Worm (Caenorhabditis elegans) whole organism, L3 larva: ENCODE data around the gene pole-4.

Experiments
- R02D3.7 ChIP-seq: fragments of 150-350 bp; optimal IDR thresholded peaks from 2 replicates; lab custom pipeline; 2014; ENCODE audit warnings: missing biosample characterization, missing genetic modification characterization
- egl-5 ChIP-seq: fragments of 150-350 bp; optimal IDR thresholded peaks from 2 replicates; lab custom pipeline; 2017; ENCODE audit warnings: missing biosample characterization, missing genetic modification reagents, missing genetic modification characterization, inconsistent platforms
- nhr-11 ChIP-seq: fragments of 150-350 bp; optimal IDR thresholded peaks from 2 replicates; lab custom pipeline; 2014; ENCODE audit warnings: missing biosample characterization, missing genetic modification characterization
- nhr-25 ChIP-seq: sonication (generic microtip); optimal IDR thresholded peaks from 2 replicates; lab custom pipeline; 2017; ENCODE audit warnings: missing biosample characterization, missing genetic modification characterization
- ztf-4 ChIP-seq: fragments of 150-350 bp; optimal IDR thresholded peaks from 2 replicates; lab custom pipeline; 2014; ENCODE audit warnings: missing biosample characterization, missing genetic modification characterization

DNA sequence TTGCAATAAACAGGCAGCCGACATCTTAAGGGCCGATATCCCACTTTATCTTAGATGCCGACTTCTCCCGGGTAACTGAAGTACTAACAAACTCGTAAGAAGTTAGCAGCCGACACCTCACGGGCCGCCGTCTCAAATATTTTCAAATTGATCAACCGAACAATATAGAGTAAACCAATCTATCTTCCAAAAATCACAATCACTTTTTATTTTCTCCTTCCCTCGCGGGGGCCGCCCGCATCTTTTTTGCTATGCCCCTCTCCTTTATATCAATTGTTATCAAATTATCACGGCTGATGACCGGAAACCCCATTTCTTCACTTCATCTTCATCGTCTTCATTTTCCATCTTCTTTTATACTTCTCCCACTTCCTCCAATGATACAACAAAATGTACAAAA is 40.4 kb downstream of the pole-4 start:
- TF ChIP-seq ztf-4 (tag; lab: Kevin White, UChicago) (no peak), egl-5 (tag; lab: Kevin White, UChicago) (no peak), nhr-11 (tag; lab: Kevin White, UChicago) (no peak), nhr-25 (tag; lab: Kevin White, UChicago) (no peak), R02D3.7 (tag; lab: Kevin White, UChicago) (no peak)
